Fruit fly (Drosophila melanogaster) Kc167 (cell line): ENCODE results near the gene Atpalpha.

Experiments
- h ChIP-seq: fragments of >200 bp; optimal IDR thresholded peaks from 3 replicates; lab custom pipeline; 2018; ENCODE audit warnings: missing external identifiers
- psq ChIP-seq: fragments of >200 bp; optimal IDR thresholded peaks from 2 replicates; lab custom pipeline; 2017; ENCODE audit warnings: missing external identifiers
- ttk ChIP-seq: sonication (Bioruptor generic); optimal IDR thresholded peaks from 2 replicates; lab custom pipeline; 2017; ENCODE audit warnings: missing external identifiers

dm6 chr3R:21022769-21023517, 74.4 kb downstream of the Atpalpha start:
- no peak for TF ChIP-seq psq
- TF ChIP-seq h (lab: Kevin White, UChicago): no peak
- no peak for TF ChIP-seq ttk (lab: Kevin White, UChicago)
